Fruit fly (Drosophila melanogaster) whole organism, embryonic: ENCODE measurements around the gene APC4.

Experiments used
- ATbp ChIP-seq: fragments of 200-800 bp; sonication (Bioruptor generic); optimal IDR thresholded peaks from 2 replicates; lab custom pipeline; 2017; ENCODE audit warnings: missing biosample characterization, mild to moderate bottlenecking, missing genetic modification characterization, missing genetic modification reagents
- Abd-B ChIP-seq: fragments of 200-800 bp; sonication (Bioruptor generic); optimal IDR thresholded peaks from 2 replicates; lab custom pipeline; 2018; ENCODE audit warnings: missing biosample characterization, mild to moderate bottlenecking, missing genetic modification characterization, moderate library complexity
- CG11695 ChIP-seq: fragments of 200-800 bp; sonication (Bioruptor generic); IDR thresholded peaks from 3 replicates; pipeline ENCODE4 v1.3.6; 2022; ENCODE audit warnings: missing biosample characterization, missing genetic modification characterization
- CG12219 ChIP-seq: fragments of 200-800 bp; sonication (Bioruptor generic); optimal IDR thresholded peaks from 3 replicates; lab custom pipeline; 2018; ENCODE audit warnings: missing biosample characterization, mild to moderate bottlenecking, missing genetic modification characterization
- CG12236 ChIP-seq: fragments of 200-800 bp; sonication (Bioruptor generic); optimal IDR thresholded peaks from 2 replicates; lab custom pipeline; 2016; ENCODE audit warnings: missing biosample characterization, missing genetic modification characterization
- CG12299 ChIP-seq: fragments of 200-800 bp; sonication (Bioruptor generic); optimal IDR thresholded peaks from 2 replicates; lab custom pipeline; 2018; ENCODE audit warnings: missing biosample characterization, mild to moderate bottlenecking, missing genetic modification characterization
- CG12659 ChIP-seq: fragments of 200-800 bp; sonication (Bioruptor generic); optimal IDR thresholded peaks from 3 replicates; lab custom pipeline; 2017; ENCODE audit warnings: mild to moderate bottlenecking, missing biosample characterization, missing genetic modification reagents, missing genetic modification characterization
- CG13624 ChIP-seq: fragments of 200-800 bp; sonication (Bioruptor generic); optimal IDR thresholded peaks from 2 replicates; lab custom pipeline; 2016; ENCODE audit warnings: missing biosample characterization, missing genetic modification characterization
- CG14050 ChIP-seq: fragments of 200-800 bp; sonication (Bioruptor generic); IDR thresholded peaks from 3 replicates; pipeline ENCODE4 v1.3.6; 2022; ENCODE audit warnings: missing biosample characterization, missing genetic modification characterization
- CG15269 ChIP-seq: fragments of 200-800 bp; sonication (Bioruptor generic); optimal IDR thresholded peaks from 2 replicates; lab custom pipeline; 2018; ENCODE audit warnings: missing biosample characterization, mild to moderate bottlenecking, missing genetic modification characterization, moderate library complexity
- CG17186 ChIP-seq: fragments of 200-800 bp; sonication (Bioruptor generic); optimal IDR thresholded peaks from 3 replicates; lab custom pipeline; 2017; ENCODE audit warnings: missing biosample characterization, missing genetic modification reagents, missing genetic modification characterization
- CG17359 ChIP-seq: fragments of 200-800 bp; sonication (Bioruptor generic); optimal IDR thresholded peaks from 3 replicates; lab custom pipeline; 2018; ENCODE audit warnings: missing biosample characterization, mild to moderate bottlenecking, missing genetic modification characterization, moderate library complexity
- CG4617 ChIP-seq: fragments of 200-800 bp; sonication (Bioruptor generic); optimal IDR thresholded peaks from 3 replicates; lab custom pipeline; 2016; ENCODE audit warnings: missing biosample characterization, missing genetic modification characterization, borderline replicate concordance
- CG4820 ChIP-seq: fragments of 200-800 bp; sonication (Bioruptor generic); optimal IDR thresholded peaks from 3 replicates; lab custom pipeline; 2016; ENCODE audit warnings: missing biosample characterization, missing genetic modification characterization
- CG5245 ChIP-seq: fragments of 200-800 bp; sonication (Bioruptor generic); optimal IDR thresholded peaks from 3 replicates; lab custom pipeline; 2016; ENCODE audit warnings: missing biosample characterization, missing genetic modification characterization
- CG6854 ChIP-seq: fragments of 200-800 bp; sonication (Bioruptor generic); optimal IDR thresholded peaks from 3 replicates; lab custom pipeline; 2017; ENCODE audit warnings: missing biosample characterization, mild to moderate bottlenecking, missing genetic modification characterization
- CG7372 ChIP-seq: fragments of 200-800 bp; sonication (Bioruptor generic); IDR thresholded peaks from 2 replicates; pipeline ENCODE4 v1.3.6; 2022; ENCODE audit warnings: missing biosample characterization, missing genetic modification characterization
- CG7745 ChIP-seq: fragments of 200-800 bp; sonication (Bioruptor generic); optimal IDR thresholded peaks from 2 replicates; lab custom pipeline; 2018; ENCODE audit warnings: missing biosample characterization, mild to moderate bottlenecking, missing genetic modification characterization, moderate library complexity
- CG8281 ChIP-seq: fragments of 200-800 bp; sonication (Bioruptor generic); optimal IDR thresholded peaks from 2 replicates; lab custom pipeline; 2018; ENCODE audit warnings: missing biosample characterization, mild to moderate bottlenecking, missing genetic modification characterization, moderate library complexity
- CG8765 ChIP-seq: fragments of 200-800 bp; sonication (Bioruptor generic); IDR thresholded peaks from 2 replicates; pipeline ENCODE4 v1.3.6; 2022; ENCODE audit warnings: missing biosample characterization, missing genetic modification characterization
- CG9437 ChIP-seq: fragments of 200-800 bp; sonication (Bioruptor generic); optimal IDR thresholded peaks from 2 replicates; lab custom pipeline; 2018; ENCODE audit warnings: missing biosample characterization, mild to moderate bottlenecking, missing genetic modification characterization
- CTCF ChIP-seq: fragments of 200-800 bp; sonication (Bioruptor generic); optimal IDR thresholded peaks from 2 replicates; lab custom pipeline; 2017; ENCODE audit warnings: missing biosample characterization, mild to moderate bottlenecking, missing genetic modification characterization, moderate library complexity
- D19A ChIP-seq: fragments of 200-800 bp; optimal IDR thresholded peaks from 3 replicates; lab custom pipeline; 2019; ENCODE audit warnings: missing biosample characterization, mild to moderate bottlenecking, missing genetic modification characterization, moderate library complexity
- Dp ChIP-seq: fragments of 200-800 bp; sonication (Bioruptor generic); optimal IDR thresholded peaks from 2 replicates; lab custom pipeline; 2018; ENCODE audit warnings: missing biosample characterization, mild to moderate bottlenecking, missing genetic modification characterization, moderate library complexity
- Drgx ChIP-seq: fragments of 200-800 bp; sonication (Bioruptor generic); IDR thresholded peaks from 2 replicates; pipeline ENCODE4 v1.3.6; 2022; ENCODE audit warnings: missing biosample characterization, missing genetic modification characterization
- E2f2 ChIP-seq: fragments of 200-800 bp; sonication (Bioruptor generic); IDR thresholded peaks from 2 replicates; pipeline ENCODE4 v1.3.6; 2022; ENCODE audit warnings: missing biosample characterization, missing genetic modification characterization
- HLH4C ChIP-seq: fragments of 200-800 bp; sonication (Bioruptor generic); IDR thresholded peaks from 3 replicates; pipeline ENCODE4 v1.3.6; 2022; ENCODE audit warnings: missing biosample characterization, missing genetic modification characterization; ENCODE audit not compliant: partially characterized antibody
- MBD-R2 ChIP-seq: fragments of 200-800 bp; sonication (Bioruptor generic); IDR thresholded peaks from 2 replicates; pipeline ENCODE4 v1.3.6; 2022; ENCODE audit warnings: missing biosample characterization, missing genetic modification characterization
- Myb ChIP-seq: fragments of 200-800 bp; sonication (Bioruptor generic); optimal IDR thresholded peaks from 2 replicates; lab custom pipeline; 2016; ENCODE audit warnings: missing biosample characterization, missing genetic modification characterization
- Poxn ChIP-seq: fragments of 200-800 bp; sonication (Bioruptor generic); IDR thresholded peaks from 2 replicates; pipeline ENCODE4 v1.3.6; 2022; ENCODE audit warnings: missing biosample characterization, missing genetic modification characterization
- Side ChIP-seq: fragments of 200-800 bp; sonication (Bioruptor generic); optimal IDR thresholded peaks from 2 replicates; lab custom pipeline; 2016; ENCODE audit warnings: missing biosample characterization, missing genetic modification characterization
- Sry-δ ChIP-seq: fragments of 200-800 bp; sonication (Bioruptor generic); optimal IDR thresholded peaks from 2 replicates; lab custom pipeline; 2016; ENCODE audit warnings: missing biosample characterization, missing genetic modification characterization
- Ssrp ChIP-seq: fragments of 200-800 bp; sonication (Bioruptor generic); optimal IDR thresholded peaks from 2 replicates; lab custom pipeline; 2018; ENCODE audit warnings: missing biosample characterization, mild to moderate bottlenecking, missing genetic modification characterization, moderate library complexity
- Tbp ChIP-seq: fragments of >200 bp; optimal IDR thresholded peaks from 2 replicates; lab custom pipeline; 2018; ENCODE audit warnings: missing biosample characterization, missing genetic modification characterization
- amos ChIP-seq: fragments of 200-800 bp; sonication (Bioruptor generic); IDR thresholded peaks from 2 replicates; pipeline ENCODE4 v1.3.6; 2022; ENCODE audit warnings: missing biosample characterization, missing genetic modification characterization; ENCODE audit not compliant: partially characterized antibody
- cato ChIP-seq: fragments of 200-800 bp; sonication (Bioruptor generic); optimal IDR thresholded peaks from 2 replicates; lab custom pipeline; 2016; ENCODE audit warnings: missing biosample characterization, missing genetic modification characterization, borderline replicate concordance
- chinmo ChIP-seq: fragments of 200-800 bp; sonication (Bioruptor generic); IDR thresholded peaks from 4 replicates; pipeline ENCODE4 v1.3.6; 2022; ENCODE audit warnings: missing biosample characterization, missing genetic modification characterization; ENCODE audit not compliant: partially characterized antibody
- crc ChIP-seq: fragments of 200-800 bp; sonication (Bioruptor generic); optimal IDR thresholded peaks from 2 replicates; lab custom pipeline; 2016; ENCODE audit warnings: missing biosample characterization, missing genetic modification characterization
- dmrt11E ChIP-seq: fragments of 200-800 bp; sonication (Bioruptor generic); optimal IDR thresholded peaks from 3 replicates; lab custom pipeline; 2018; ENCODE audit warnings: missing biosample characterization, mild to moderate bottlenecking, missing genetic modification characterization, moderate library complexity
- fd3F ChIP-seq: fragments of 200-800 bp; sonication (Bioruptor generic); optimal IDR thresholded peaks from 2 replicates; lab custom pipeline; 2018; ENCODE audit warnings: missing biosample characterization, mild to moderate bottlenecking, missing genetic modification characterization, moderate library complexity
- gfzf ChIP-seq: fragments of 200-800 bp; sonication (Bioruptor generic); optimal IDR thresholded peaks from 2 replicates; lab custom pipeline; 2016; ENCODE audit warnings: missing biosample characterization, mild to moderate bottlenecking, missing genetic modification characterization, moderate library complexity
- hkb ChIP-seq, 2 experiments: fragments of 200-800 bp in 1 of 2; fragments of >200 bp in 1 of 2; sonication (Bioruptor generic) in 1 of 2; IDR thresholded peaks in 1 of 2; optimal IDR thresholded peaks in 1 of 2; 2 replicates each; pipeline versions ENCODE4 v1.3.6 to Lab custom; 2017 to 2022; ENCODE audit warnings: missing biosample characterization in 1 of 2, missing genetic modification characterization in 1 of 2
- pzg ChIP-seq: fragments of 200-800 bp; sonication (Bioruptor generic); optimal IDR thresholded peaks from 3 replicates; lab custom pipeline; 2018; ENCODE audit warnings: missing biosample characterization, mild to moderate bottlenecking, missing genetic modification characterization, moderate library complexity
- row ChIP-seq: fragments of 200-800 bp; sonication (Bioruptor generic); IDR thresholded peaks from 3 replicates; pipeline ENCODE4 v1.3.6; 2022; ENCODE audit warnings: missing biosample characterization, missing genetic modification characterization
- sens ChIP-seq: fragments of 200-800 bp; sonication (Bioruptor generic); peaks from one replicate; lab custom pipeline; 2016; ENCODE audit warnings: missing biosample characterization, missing genetic modification characterization
- stwl ChIP-seq: fragments of 200-800 bp; sonication (Bioruptor generic); optimal IDR thresholded peaks from 3 replicates; lab custom pipeline; 2018; ENCODE audit warnings: missing biosample characterization, mild to moderate bottlenecking, missing genetic modification characterization, moderate library complexity
- tna ChIP-seq: fragments of 200-800 bp; sonication (Bioruptor generic); IDR thresholded peaks from 2 replicates; pipeline ENCODE4 v1.3.6; 2022; ENCODE audit warnings: missing biosample characterization, missing genetic modification characterization; ENCODE audit not compliant: partially characterized antibody
- trem ChIP-seq: fragments of 200-800 bp; optimal IDR thresholded peaks from 3 replicates; lab custom pipeline; 2019; ENCODE audit warnings: missing biosample characterization, mild to moderate bottlenecking, missing genetic modification characterization, moderate library complexity
- ttk ChIP-seq: fragments of 200-800 bp; sonication (Bioruptor generic); IDR thresholded peaks from 2 replicates; pipeline ENCODE4 v2.1.2; 2022; ENCODE audit warnings: missing biosample characterization, missing genetic modification characterization

The APC4 gene

DNA sequence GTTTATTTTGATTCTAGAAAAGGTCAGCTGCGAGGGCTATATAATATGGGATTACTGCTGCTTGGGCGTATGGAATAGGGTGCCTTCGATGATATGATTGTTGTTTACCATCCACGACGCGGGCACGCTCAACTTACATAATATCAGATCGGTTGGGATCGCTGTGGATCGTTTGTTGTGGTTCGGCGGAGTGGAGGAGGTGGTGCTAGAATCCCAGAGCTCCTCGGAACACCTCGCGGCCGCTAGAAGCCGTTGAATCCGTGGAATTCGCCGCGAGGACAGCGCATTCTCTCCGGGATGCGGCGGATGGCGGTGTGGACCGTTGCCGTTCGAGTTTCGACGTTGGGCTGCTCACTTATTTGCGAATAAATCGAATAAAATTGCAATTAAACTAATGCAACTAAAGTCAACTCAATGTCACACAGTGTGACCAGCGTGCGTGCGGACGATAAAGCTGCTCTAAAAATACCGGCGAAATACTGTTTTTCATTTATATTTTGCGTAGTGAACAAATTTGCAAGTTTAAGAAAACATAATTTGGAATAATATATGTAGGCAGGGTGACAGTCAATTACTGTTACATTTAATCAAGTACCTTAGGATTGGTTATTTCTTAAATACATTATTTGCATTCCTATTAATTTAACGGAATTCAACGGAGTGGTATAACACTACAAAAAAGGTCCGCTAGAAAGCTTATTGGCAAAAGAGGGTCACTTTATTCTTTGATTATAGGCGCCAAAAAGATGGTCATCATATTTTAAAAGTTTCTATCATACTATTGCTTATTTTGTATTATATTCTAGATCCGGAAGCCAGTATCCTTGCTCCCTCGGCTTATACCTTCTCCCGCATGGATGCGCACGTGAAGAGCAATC is 20.8 kb downstream of the APC4 start, which contains the start of gene CG7766:
TSS of gene CG7766 (minus strand) at position 432 of the 878 bp plus-strand sequence.
- TF ChIP-seq CTCF (GFP tag; lab: Kevin White, UChicago) (peak; percentile 25), CG7372 (GFP tag; lab: Robert Waterston, UW) (no peak), CG4820 (GFP tag; lab: Kevin White, UChicago) (no peak), Drgx (GFP tag; lab: Robert Waterston, UW) (no peak), CG13624 (GFP tag; lab: Kevin White, UChicago) (no peak), sens (peak; percentile 59), E2f2 (peak; percentile 79), CG12659 (GFP tag; lab: Kevin White, UChicago) (peak; percentile 41), gfzf (GFP tag; lab: Kevin White, UChicago) (peak; percentile 83), Poxn (GFP tag; lab: Robert Waterston, UW) (no peak), Side (GFP tag; lab: Kevin White, UChicago) (no peak), tna (GFP tag; lab: Robert Waterston, UW) (peak; percentile 13; the same call in 1 of the 2 replicates), D19A (tag; lab: Kevin White, UChicago) (no peak), CG12299 (tag; lab: Kevin White, UChicago) (no peak), dmrt11E (tag; lab: Kevin White, UChicago) (no peak), CG6854 (GFP tag; lab: Kevin White, UChicago) (no peak), CG5245 (GFP tag; lab: Kevin White, UChicago) (no peak), trem (tag; lab: Kevin White, UChicago) (peak; percentile 15), Ssrp (no peak), Tbp (GFP tag; lab: Kevin White, UChicago) (no peak), crc (GFP tag; lab: Kevin White, UChicago) (no peak), CG4617 (GFP tag; lab: Kevin White, UChicago) (peak; percentile 9), CG12219 (GFP tag; lab: Kevin White, UChicago) (no peak), fd3F (GFP tag; lab: Kevin White, UChicago) (no peak), MBD-R2 (peak; percentile 34; the same call in 1 of the 2 replicates), row (peak; percentile 34; the same call in 2 of the 3 replicates), Myb (GFP tag; lab: Kevin White, UChicago) (peak; percentile 21), hkb (optimal IDR thresholded peaks at IDR 0.05; lab: Kevin White, UChicago) (no peak), hkb (GFP tag; IDR thresholded peaks at IDR 0.05; lab: Robert Waterston, UW) (no peak), CG8765 (no peak), CG8281 (tag; lab: Kevin White, UChicago) (no peak), CG14050 (no peak), cato (no peak), CG12236 (GFP tag; lab: Kevin White, UChicago) (no peak), HLH4C (GFP tag; lab: Robert Waterston, UW) (no peak), chinmo (0 out of 4 replicates have a peak, but pooled peaks have one; percentile 26), CG15269 (tag; lab: Kevin White, UChicago) (no peak), ttk (no peak), CG7745 (tag; lab: Kevin White, UChicago) (no peak), CG9437 (GFP tag; lab: Kevin White, UChicago) (peak; percentile 26), ATbp (GFP tag; lab: Kevin White, UChicago) (no peak), stwl (peak; percentile 25), Sry-δ (peak; percentile 5), CG17359 (no peak), CG11695 (GFP tag; lab: Robert Waterston, UW) (no peak), Abd-B (GFP tag; lab: Kevin White, UChicago) (no peak), amos (GFP tag; lab: Robert Waterston, UW) (no peak), pzg (GFP tag; lab: Kevin White, UChicago) (peak; percentile 59), Dp (GFP tag; lab: Kevin White, UChicago) (peak; percentile 73), CG17186 (GFP tag; lab: Kevin White, UChicago) (peak; percentile 37)
